Worm (Caenorhabditis elegans) whole organism, late embryonic: ENCODE measurements around the gene ttc-36.

ENCODE experiments used
- ahr-1 ChIP-seq: sonication (generic microtip); optimal IDR thresholded peaks from 2 replicates; lab custom pipeline; 2016; ENCODE audit warnings: missing genetic modification characterization, missing compliant biosample characterization
- ceh-34 ChIP-seq: sonication (generic microtip); optimal IDR thresholded peaks from 2 replicates; lab custom pipeline; 2016; ENCODE audit warnings: mild to moderate bottlenecking, missing genetic modification characterization, missing compliant biosample characterization
- ceh-48 ChIP-seq: sonication (generic microtip); optimal IDR thresholded peaks from 2 replicates; lab custom pipeline; 2016; ENCODE audit warnings: missing genetic modification characterization, inconsistent platforms, missing compliant biosample characterization
- elt-2 ChIP-seq: sonication (generic microtip); optimal IDR thresholded peaks from 2 replicates; lab custom pipeline; 2016; ENCODE audit warnings: missing genetic modification reagents, missing genetic modification characterization, missing compliant biosample characterization
- elt-4 ChIP-seq: sonication (generic microtip); optimal IDR thresholded peaks from 2 replicates; lab custom pipeline; 2016; ENCODE audit warnings: missing genetic modification characterization, missing compliant biosample characterization
- fkh-10 ChIP-seq: fragments of 150-350 bp; optimal IDR thresholded peaks from 2 replicates; lab custom pipeline; 2014; ENCODE audit warnings: missing biosample characterization, missing genetic modification reagents, missing genetic modification characterization
- hlh-30 ChIP-seq: sonication (generic microtip); optimal IDR thresholded peaks from 2 replicates; lab custom pipeline; 2017; ENCODE audit warnings: antibody characterized with exemption, missing genetic modification characterization, missing compliant biosample characterization; ENCODE audit not compliant: insufficient read depth
- madf-2 ChIP-seq: sonication (generic microtip); optimal IDR thresholded peaks from 2 replicates; lab custom pipeline; 2017; ENCODE audit warnings: missing genetic modification characterization, missing compliant biosample characterization
- mec-3 ChIP-seq: sonication (generic microtip); optimal IDR thresholded peaks from 2 replicates; lab custom pipeline; 2016; ENCODE audit warnings: borderline replicate concordance, missing genetic modification characterization, missing compliant biosample characterization
- nhr-11 ChIP-seq: fragments of 150-350 bp; optimal IDR thresholded peaks from 2 replicates; lab custom pipeline; 2014; ENCODE audit warnings: missing biosample characterization, missing genetic modification characterization
- unc-55 ChIP-seq: sonication (generic microtip); optimal IDR thresholded peaks from 2 replicates; lab custom pipeline; 2017; ENCODE audit warnings: missing biosample characterization, missing genetic modification reagents, missing genetic modification characterization
- zip-5 ChIP-seq: sonication (generic microtip); optimal IDR thresholded peaks from 2 replicates; lab custom pipeline; 2016; ENCODE audit warnings: missing genetic modification characterization, missing compliant biosample characterization

ce11 chrII:10073986-10074385, 44.0 kb downstream of the ttc-36 start:
- TF ChIP-seq madf-2: no peak
- no peak for TF ChIP-seq nhr-11 (tag; lab: Kevin White, UChicago)
- TF ChIP-seq hlh-30 (tag; lab: Kevin White, UChicago): no peak
- no peak for TF ChIP-seq ahr-1
- no peak for TF ChIP-seq fkh-10 (GFP tag; lab: Kevin White, UChicago)
- TF ChIP-seq zip-5: no peak
- no peak for TF ChIP-seq ceh-34
- no peak for TF ChIP-seq unc-55 (GFP tag; lab: Kevin White, UChicago)
- TF ChIP-seq elt-4 (tag; lab: Kevin White, UChicago): no peak
- no peak for TF ChIP-seq elt-2 (tag; lab: Kevin White, UChicago)
- no peak for TF ChIP-seq ceh-48 (tag; lab: Kevin White, UChicago)
- TF ChIP-seq mec-3 (tag; lab: Kevin White, UChicago): no peak
